Worm (Caenorhabditis elegans): ENCODE results near the gene F36G9.3.

DNA sequence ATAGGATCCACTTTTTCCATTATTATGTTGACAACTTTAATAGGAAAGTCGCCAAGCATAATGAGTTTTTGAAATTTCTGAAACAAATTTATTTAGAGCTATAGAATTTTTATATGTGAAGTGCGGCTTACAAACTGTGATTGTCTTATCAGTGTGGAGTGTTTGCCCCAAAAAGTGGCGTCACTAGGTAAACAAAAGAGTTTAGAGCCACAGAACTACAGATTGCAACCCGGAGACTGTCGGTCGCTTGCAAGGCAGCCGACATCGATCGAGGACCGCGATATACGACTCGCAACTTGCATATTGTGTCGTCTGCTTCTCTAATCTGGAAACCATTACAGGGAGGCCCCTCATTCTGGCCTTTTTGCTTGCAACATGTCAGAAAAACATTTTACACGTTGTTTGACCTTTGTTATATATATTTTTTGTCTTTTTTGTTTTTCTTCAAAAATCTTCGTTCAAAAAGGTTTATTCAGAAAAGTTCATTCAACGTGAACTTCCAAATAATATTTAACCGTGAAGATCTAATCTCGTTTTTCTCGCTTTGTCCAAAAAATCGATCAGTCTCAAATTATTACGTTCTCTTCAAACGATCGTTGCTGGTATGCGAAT lies 25.6 kb downstream of the F36G9.3 start, which contains the start of the genes fbxa-99 and F36G9.13:
- TF ChIP-seq ama-1 (optimal IDR thresholded peaks at IDR 0.05) = no peak
- TF ChIP-seq flt-1 (GFP tag; IDR thresholded peaks at IDR 0.05) = no peak
- TF ChIP-seq sea-1 (GFP tag; conservative IDR thresholded peaks at IDR 0.05) = no peak
- no peak for TF ChIP-seq pes-1 (GFP tag; IDR thresholded peaks at IDR 0.05)
